Fruit fly (Drosophila melanogaster) whole organism, embryonic: ENCODE results near the gene CG31327.

Source experiments
- B-H2 ChIP-seq: fragments of 200-800 bp; sonication (Bioruptor generic); optimal IDR thresholded peaks from 2 replicates; lab custom pipeline; 2018; ENCODE audit warnings: missing biosample characterization, mild to moderate bottlenecking, missing genetic modification characterization
- Bdp1 ChIP-seq: fragments of 200-800 bp; sonication (Bioruptor generic); optimal IDR thresholded peaks from 3 replicates; lab custom pipeline; 2016; ENCODE audit warnings: missing biosample characterization, missing genetic modification characterization
- CG13296 ChIP-seq: fragments of 200-800 bp; sonication (Bioruptor generic); optimal IDR thresholded peaks from 3 replicates; lab custom pipeline; 2018; ENCODE audit warnings: missing biosample characterization, mild to moderate bottlenecking, missing genetic modification characterization
- CG14050 ChIP-seq: fragments of 200-800 bp; sonication (Bioruptor generic); IDR thresholded peaks from 3 replicates; pipeline ENCODE4 v1.3.6; 2022; ENCODE audit warnings: missing biosample characterization, missing genetic modification characterization
- CG17361 ChIP-seq: fragments of 200-800 bp; sonication (Bioruptor generic); IDR thresholded peaks from 3 replicates; pipeline ENCODE4 v1.3.6; 2022; ENCODE audit warnings: missing biosample characterization, missing genetic modification characterization
- CG18619 ChIP-seq: fragments of 200-800 bp; sonication (Bioruptor generic); optimal IDR thresholded peaks from 3 replicates; lab custom pipeline; 2017; ENCODE audit warnings: missing biosample characterization, mild to moderate bottlenecking, missing genetic modification characterization
- CG18764 ChIP-seq: fragments of 200-800 bp; sonication (Bioruptor generic); optimal IDR thresholded peaks from 3 replicates; lab custom pipeline; 2016; ENCODE audit warnings: missing biosample characterization, missing genetic modification characterization
- CG2129 ChIP-seq: fragments of 200-800 bp; sonication (Bioruptor generic); IDR thresholded peaks from 2 replicates; pipeline ENCODE4 v1.3.6; 2022; ENCODE audit warnings: missing biosample characterization, missing genetic modification characterization; ENCODE audit not compliant: partially characterized antibody
- CG3726 ChIP-seq: fragments of 200-800 bp; sonication (Bioruptor generic); IDR thresholded peaks from 3 replicates; pipeline ENCODE4, ENCODE4 v1.3.6; 2022; ENCODE audit warnings: missing biosample characterization, missing genetic modification characterization
- CG43689 ChIP-seq: fragments of 200-800 bp; sonication (Bioruptor generic); IDR thresholded peaks from 2 replicates; pipeline ENCODE4 v1.3.6; 2022; ENCODE audit warnings: missing biosample characterization, missing genetic modification characterization
- CG4617 ChIP-seq: fragments of 200-800 bp; sonication (Bioruptor generic); optimal IDR thresholded peaks from 3 replicates; lab custom pipeline; 2016; ENCODE audit warnings: missing biosample characterization, missing genetic modification characterization, borderline replicate concordance
- CG6791 ChIP-seq: fragments of 200-800 bp; sonication (Bioruptor generic); IDR thresholded peaks from 3 replicates; pipeline ENCODE4 v1.3.6; 2022; ENCODE audit warnings: missing biosample characterization, missing genetic modification characterization; ENCODE audit not compliant: partially characterized antibody
- CG8359 ChIP-seq: fragments of 200-800 bp; sonication (Bioruptor generic); optimal IDR thresholded peaks from 2 replicates; lab custom pipeline; 2017; ENCODE audit warnings: missing biosample characterization, mild to moderate bottlenecking, missing genetic modification characterization, borderline replicate concordance
- CG8765 ChIP-seq: fragments of 200-800 bp; sonication (Bioruptor generic); IDR thresholded peaks from 2 replicates; pipeline ENCODE4 v1.3.6; 2022; ENCODE audit warnings: missing biosample characterization, missing genetic modification characterization
- CG8924 ChIP-seq: fragments of 200-800 bp; optimal IDR thresholded peaks from 3 replicates; lab custom pipeline; 2019; ENCODE audit warnings: missing biosample characterization, mild to moderate bottlenecking, missing genetic modification characterization, moderate library complexity
- Deaf1 ChIP-seq: fragments of 200-800 bp; optimal IDR thresholded peaks from 3 replicates; lab custom pipeline; 2019; ENCODE audit warnings: missing biosample characterization, mild to moderate bottlenecking, missing genetic modification characterization, moderate library complexity
- Dref ChIP-seq: fragments of 200-800 bp; sonication (Bioruptor generic); IDR thresholded peaks from 2 replicates; pipeline ENCODE4 v1.3.6; 2022; ENCODE audit warnings: missing biosample characterization, missing genetic modification characterization
- Ets65A ChIP-seq: fragments of 200-800 bp; sonication (Bioruptor generic); peaks from one replicate; lab custom pipeline; 2016; ENCODE audit warnings: missing biosample characterization, missing genetic modification characterization
- H2.0 ChIP-seq: fragments of 200-800 bp; sonication (Bioruptor generic); IDR thresholded peaks from 2 replicates; pipeline ENCODE4 v1.3.6; 2022; ENCODE audit warnings: missing biosample characterization, missing genetic modification characterization
- HHEX ChIP-seq: fragments of 200-800 bp; sonication (Bioruptor generic); optimal IDR thresholded peaks from 3 replicates; lab custom pipeline; 2017; ENCODE audit warnings: missing biosample characterization, mild to moderate bottlenecking, missing genetic modification characterization, missing genetic modification reagents
- Neu2 ChIP-seq: fragments of 200-800 bp; sonication (Bioruptor generic); optimal IDR thresholded peaks from 3 replicates; lab custom pipeline; 2016; ENCODE audit warnings: missing biosample characterization, missing genetic modification characterization, borderline replicate concordance
- PHDP ChIP-seq: fragments of 200-800 bp; sonication (Bioruptor generic); optimal IDR thresholded peaks from 3 replicates; lab custom pipeline; 2018; ENCODE audit warnings: missing biosample characterization, mild to moderate bottlenecking, missing genetic modification characterization, moderate library complexity
- Side ChIP-seq: fragments of 200-800 bp; sonication (Bioruptor generic); optimal IDR thresholded peaks from 2 replicates; lab custom pipeline; 2016; ENCODE audit warnings: missing biosample characterization, missing genetic modification characterization
- Ssrp ChIP-seq: fragments of 200-800 bp; sonication (Bioruptor generic); optimal IDR thresholded peaks from 2 replicates; lab custom pipeline; 2018; ENCODE audit warnings: missing biosample characterization, mild to moderate bottlenecking, missing genetic modification characterization, moderate library complexity
- Trl ChIP-seq, 3 experiments: fragments of >200 bp in 2 of 3; fragments of 200-800 bp in 1 of 3; sonication (Bioruptor generic) in 1 of 3; optimal IDR thresholded peaks; 2 replicates in 1 of 3; 3 replicates in 2 of 3; lab custom pipeline; 2016 to 2017; ENCODE audit warnings: missing biosample characterization in 1 of 3, missing genetic modification characterization in 1 of 3
- ase ChIP-seq: fragments of 200-800 bp; sonication (Bioruptor generic); IDR thresholded peaks from 3 replicates; pipeline ENCODE4 v1.3.6; 2022; ENCODE audit warnings: missing biosample characterization, missing genetic modification characterization
- dan ChIP-seq: fragments of 200-800 bp; sonication (Bioruptor generic); IDR thresholded peaks from 2 replicates; pipeline ENCODE4 v1.3.6; 2022; ENCODE audit warnings: missing biosample characterization, missing genetic modification characterization
- dm ChIP-seq: fragments of 200-800 bp; sonication (Bioruptor generic); optimal IDR thresholded peaks from 3 replicates; lab custom pipeline; 2016; ENCODE audit warnings: missing biosample characterization, missing genetic modification characterization
- ewg ChIP-seq: fragments of 200-800 bp; sonication (Bioruptor generic); optimal IDR thresholded peaks from 3 replicates; lab custom pipeline; 2017; ENCODE audit warnings: mild to moderate bottlenecking, missing biosample characterization, missing genetic modification reagents, missing genetic modification characterization
- her ChIP-seq: fragments of 200-800 bp; sonication (Bioruptor generic); optimal IDR thresholded peaks from 2 replicates; lab custom pipeline; 2016; ENCODE audit warnings: missing biosample characterization, missing genetic modification characterization
- lmd ChIP-seq: fragments of 200-800 bp; sonication (Bioruptor generic); IDR thresholded peaks from 2 replicates; pipeline ENCODE4 v1.3.6; 2022; ENCODE audit warnings: missing biosample characterization, missing genetic modification characterization
- org-1 ChIP-seq: fragments of 200-800 bp; sonication (Bioruptor generic); optimal IDR thresholded peaks from 2 replicates; lab custom pipeline; 2017; ENCODE audit warnings: missing biosample characterization, missing genetic modification characterization
- psq ChIP-seq: fragments of 200-800 bp; sonication (Bioruptor generic); optimal IDR thresholded peaks from 2 replicates; lab custom pipeline; 2017; ENCODE audit warnings: missing biosample characterization, missing genetic modification characterization
- rib ChIP-seq: fragments of 200-800 bp; sonication (Bioruptor generic); IDR thresholded peaks from 2 replicates; pipeline ENCODE4 v1.3.6; 2022; ENCODE audit warnings: missing biosample characterization, missing genetic modification characterization
- salm ChIP-seq: fragments of 200-800 bp; sonication (Bioruptor generic); optimal IDR thresholded peaks from 2 replicates; lab custom pipeline; 2018; ENCODE audit warnings: missing biosample characterization, mild to moderate bottlenecking, missing genetic modification characterization
- scrt ChIP-seq: fragments of 200-800 bp; sonication (Bioruptor generic); optimal IDR thresholded peaks from 2 replicates; lab custom pipeline; 2018; ENCODE audit warnings: missing biosample characterization, mild to moderate bottlenecking, missing genetic modification characterization, moderate library complexity
- sob ChIP-seq: fragments of 200-800 bp; sonication (Bioruptor generic); IDR thresholded peaks from 2 replicates; pipeline ENCODE4 v1.3.6; 2022; ENCODE audit warnings: missing biosample characterization, missing genetic modification characterization
- sqz ChIP-seq: fragments of 200-800 bp; sonication (Bioruptor generic); optimal IDR thresholded peaks from 3 replicates; lab custom pipeline; 2018; ENCODE audit warnings: missing biosample characterization, mild to moderate bottlenecking, missing genetic modification characterization
- ssp ChIP-seq: fragments of 200-800 bp; sonication (Bioruptor generic); IDR thresholded peaks from 2 replicates; pipeline ENCODE4 v1.3.6; 2022; ENCODE audit warnings: missing biosample characterization, missing genetic modification characterization
- stc ChIP-seq: fragments of 200-800 bp; sonication (Bioruptor generic); IDR thresholded peaks from 2 replicates; pipeline ENCODE4 v1.3.6; 2022; ENCODE audit warnings: missing biosample characterization, missing genetic modification characterization
- trh ChIP-seq: fragments of 200-800 bp; sonication (Bioruptor generic); optimal IDR thresholded peaks from 2 replicates; lab custom pipeline; 2016; ENCODE audit warnings: missing biosample characterization, missing genetic modification characterization
- twi ChIP-seq: fragments of 200-800 bp; optimal IDR thresholded peaks from 2 replicates; lab custom pipeline; 2019; ENCODE audit warnings: missing biosample characterization, mild to moderate bottlenecking, missing genetic modification characterization, moderate library complexity
- zfh1 ChIP-seq: fragments of 200-800 bp; sonication (Bioruptor generic); IDR thresholded peaks from 3 replicates; pipeline ENCODE4 v1.3.6; 2022; ENCODE audit warnings: missing biosample characterization, missing genetic modification characterization
- zfh2 ChIP-seq: fragments of 200-800 bp; sonication (Bioruptor generic); optimal IDR thresholded peaks from 2 replicates; lab custom pipeline; 2016; ENCODE audit warnings: missing biosample characterization, missing genetic modification characterization

The CG31327 gene

dm6 chr3R:14151840-14152239 is 8.2 kb downstream of the CG31327 start, which contains the start of gene CG14355:
CG14355 (minus strand) TSS chr3R:14151940.
- no peak for TF ChIP-seq rib (GFP tag; lab: Robert Waterston, UW)
- TF ChIP-seq CG6791 (GFP tag; lab: Robert Waterston, UW): no peak
- TF ChIP-seq Dref (GFP tag; lab: Robert Waterston, UW): no peak
- TF ChIP-seq Ssrp (tag; lab: Kevin White, UChicago): no peak
- no peak for TF ChIP-seq CG14050 (GFP tag; lab: Robert Waterston, UW)
- no peak for TF ChIP-seq stc (GFP tag; lab: Robert Waterston, UW)
- TF ChIP-seq B-H2 (GFP tag; lab: Kevin White, UChicago): no peak
- TF ChIP-seq CG4617: no peak
- TF ChIP-seq, all 482 proteins: peak for 0

- TF ChIP-seq Trl (optimal IDR thresholded peaks at IDR 0.05; lab: Kevin White, UChicago): peak; percentile 21 to 57
- TF ChIP-seq Trl (GFP tag; optimal IDR thresholded peaks at IDR 0.05; lab: Kevin White, UChicago): no peak
- no peak for TF ChIP-seq CG6791 (GFP tag; lab: Robert Waterston, UW)
- peak; percentile 6 for TF ChIP-seq CG8359 (GFP tag; lab: Kevin White, UChicago)
- TF ChIP-seq ewg (GFP tag; lab: Kevin White, UChicago): peak; percentile 79
- TF ChIP-seq scrt (GFP tag; lab: Kevin White, UChicago): peak; percentile 93
- TF ChIP-seq zfh2: no peak
Measured at dm6 chr3R:14140912-14141311, 19.2 kb downstream of the CG31327 start.

- 0 out of 3 replicates have a peak, but pooled peaks have one; percentile 11 for TF ChIP-seq CG3726 (GFP tag; lab: Robert Waterston, UW)
- TF ChIP-seq B-H2 (GFP tag; lab: Kevin White, UChicago): no peak
- TF ChIP-seq, all 482 proteins: peak for 1
Measured at dm6 chr3R:14131972-14132371, 28.1 kb downstream of the CG31327 start, which contains the start of gene CG14356. CG14356 (minus strand) TSS chr3R:14132072.

DNA sequence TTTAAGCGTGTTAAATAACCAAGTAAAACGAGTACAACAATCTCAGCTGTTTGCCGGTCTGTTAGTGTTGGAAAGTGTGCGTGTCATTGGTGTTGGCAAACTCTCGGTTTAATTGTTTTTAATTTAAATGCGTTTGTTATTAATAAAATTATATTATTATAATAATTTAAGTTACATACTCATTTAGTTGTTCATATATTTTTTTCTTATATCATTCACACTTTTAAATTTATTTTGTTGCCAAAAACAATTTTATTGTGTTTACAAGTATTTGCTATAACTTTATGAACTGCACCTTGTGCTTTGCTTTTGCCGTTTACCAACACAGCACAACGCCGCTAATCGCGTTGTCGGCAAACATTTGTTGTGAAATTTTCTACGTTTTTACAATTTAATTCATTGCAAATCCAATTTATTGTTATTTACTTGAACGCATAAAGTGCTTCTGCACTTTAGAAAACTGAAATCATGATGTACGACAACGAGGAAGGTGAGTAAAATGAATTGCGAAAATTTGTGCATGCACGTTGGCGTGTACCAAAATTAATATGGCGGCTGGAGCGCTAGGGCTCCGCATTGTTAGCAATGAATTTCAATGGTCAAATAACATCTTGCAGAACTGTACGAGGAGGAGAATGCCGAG is 34.5 kb downstream of the CG31327 start, which contains the start of the genes 140up and Polr2B:
TSS of gene 140up (minus strand) at position 70 of the 643 bp plus-strand sequence.
TSS of gene Polr2B (plus strand) at position 313 of the 643 bp plus-strand sequence.
- TF ChIP-seq her (GFP tag; lab: Kevin White, UChicago) (peak; percentile 38), twi (tag; lab: Kevin White, UChicago) (peak; percentile 90), salm (tag; lab: Kevin White, UChicago) (peak; percentile 78), Deaf1 (tag; lab: Kevin White, UChicago) (peak; percentile 72), CG18619 (GFP tag; lab: Kevin White, UChicago) (peak; percentile 91), Side (GFP tag; lab: Kevin White, UChicago) (peak; percentile 69), org-1 (peak; percentile 81), sqz (GFP tag; lab: Kevin White, UChicago) (peak; percentile 80), trh (GFP tag; lab: Kevin White, UChicago) (peak; percentile 84), ssp (GFP tag; lab: Robert Waterston, UW) (peak; percentile 89), zfh1 (GFP tag; lab: Robert Waterston, UW) (peak; percentile 88), sob (GFP tag; lab: Robert Waterston, UW) (peak; percentile 98), CG13296 (GFP tag; lab: Kevin White, UChicago) (peak; percentile 89), Ets65A (peak; percentile 94), PHDP (tag; lab: Kevin White, UChicago) (peak; percentile 95), CG2129 (no peak), ase (GFP tag; lab: Robert Waterston, UW) (peak; percentile 89), lmd (peak; percentile 95), CG43689 (peak; percentile 74), CG18764 (GFP tag; lab: Kevin White, UChicago) (peak; percentile 91), Neu2 (no peak), dan (GFP tag; lab: Robert Waterston, UW) (peak; percentile 37; the same call in 1 of the 2 replicates), dm (GFP tag; lab: Kevin White, UChicago) (peak; percentile 18), CG17361 (GFP tag; lab: Robert Waterston, UW) (peak; percentile 97), CG8924 (tag; lab: Kevin White, UChicago) (peak; percentile 94), HHEX (GFP tag; lab: Kevin White, UChicago) (peak; percentile 92), psq (GFP tag; lab: Kevin White, UChicago) (peak; percentile 84), Bdp1 (GFP tag; lab: Kevin White, UChicago) (peak; percentile 78), H2.0 (GFP tag; lab: Robert Waterston, UW) (peak; percentile 87), CG8765 (GFP tag; lab: Robert Waterston, UW) (peak; percentile 70)
